Worm (Caenorhabditis elegans): ENCODE data around the gene B0244.9.
A peak's percentile ranks its signal among the peaks of the same experiment; 100 is the strongest.

B0244.9 gene

DNA sequence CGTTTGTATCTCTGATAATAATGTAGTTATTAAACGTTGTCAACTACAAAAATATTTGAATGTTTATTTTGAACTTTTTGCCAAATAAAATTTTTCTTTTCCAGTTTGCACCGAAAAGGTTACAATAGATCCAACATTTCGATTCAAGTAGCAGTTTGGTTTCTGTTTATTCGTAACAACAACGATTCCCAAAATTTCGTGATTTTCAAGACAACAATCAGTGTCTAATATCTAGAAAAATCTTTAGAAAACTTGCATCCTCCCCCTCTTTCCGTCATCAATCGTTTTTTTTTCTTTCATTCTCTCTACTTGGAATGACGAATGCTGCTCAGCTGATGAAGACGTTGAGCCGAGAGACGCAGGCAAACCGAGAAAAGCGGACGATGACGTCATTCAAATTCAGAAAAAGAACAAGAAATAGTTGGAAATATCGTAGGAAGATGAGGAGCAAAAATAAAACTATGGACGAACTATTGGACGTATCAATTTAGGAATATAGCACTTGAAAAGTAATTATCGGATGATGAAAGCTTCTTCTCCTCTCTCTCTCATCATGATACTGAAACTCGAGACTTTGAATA, 27.8 kb upstream of the B0244.9 start (continued):
- TF ChIP-seq nhr-76 (tag; optimal IDR thresholded peaks at IDR 0.05) (no peak), ztf-11 (tag; optimal IDR thresholded peaks at IDR 0.05) (peak in 1 of 2 experiments; percentile 19), blmp-1 (tag; optimal IDR thresholded peaks at IDR 0.05) (no peak)

DNA sequence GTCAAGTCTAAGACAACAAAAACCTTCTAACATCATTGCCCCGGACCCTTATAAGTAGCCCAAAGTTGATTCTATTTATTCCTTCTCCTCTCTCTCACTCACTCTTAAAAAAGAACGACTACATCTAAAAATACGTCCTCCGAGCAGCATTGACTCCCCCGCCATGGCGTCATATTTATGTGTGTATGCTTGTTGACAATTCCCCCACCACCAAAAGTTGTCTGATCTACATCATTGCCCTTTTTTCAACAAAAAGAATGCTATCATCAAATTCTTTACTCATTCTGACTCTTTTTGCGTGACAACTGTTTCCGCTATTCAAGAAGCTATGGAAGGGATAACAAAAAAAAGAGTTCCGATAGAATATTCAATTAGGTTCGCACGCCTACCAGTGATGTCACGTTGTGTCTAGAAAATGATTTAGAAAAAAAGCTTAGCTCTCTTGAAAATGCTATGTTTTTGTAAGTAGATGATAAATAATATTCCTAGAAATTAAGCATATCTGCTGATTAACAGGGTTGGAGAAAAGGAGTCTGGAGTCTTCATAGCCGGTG, 26.7 kb upstream of the B0244.9 start:
- TF ChIP-seq nhr-47 (tag; optimal IDR thresholded peaks at IDR 0.05): peak; percentile 2
- peak; percentile 45 for TF ChIP-seq nhr-71 (tag; optimal IDR thresholded peaks at IDR 0.05)
- TF ChIP-seq lin-14 (GFP tag; optimal IDR thresholded peaks at IDR 0.05): peak; percentile 69
- TF ChIP-seq unc-98 (GFP tag; IDR thresholded peaks at IDR 0.05): no peak
- TF ChIP-seq lsy-2 (tag; optimal IDR thresholded peaks at IDR 0.05): peak in 1 of 2 experiments; percentile 21
- no peak for TF ChIP-seq blmp-1 (tag; optimal IDR thresholded peaks at IDR 0.05)
- peak; percentile 21 for TF ChIP-seq mef-2 (tag; optimal IDR thresholded peaks at IDR 0.05)
- no peak for TF ChIP-seq lin-39 (tag; optimal IDR thresholded peaks at IDR 0.05)
- TF ChIP-seq unc-86 (tag; optimal IDR thresholded peaks at IDR 0.05): peak; percentile 74
- no peak for TF ChIP-seq vab-15 (tag; optimal IDR thresholded peaks at IDR 0.05)
- peak; percentile 66 for TF ChIP-seq fkh-8 (tag; optimal IDR thresholded peaks at IDR 0.05)
- peak; percentile 49 for TF ChIP-seq fkh-10 (GFP tag; optimal IDR thresholded peaks at IDR 0.05)
- TF ChIP-seq ets-5 (GFP tag; IDR thresholded peaks at IDR 0.05): no peak
- peak; percentile 6 for TF ChIP-seq sox-4 (tag; optimal IDR thresholded peaks at IDR 0.05)
- TF ChIP-seq Y116A8C.19 (tag; optimal IDR thresholded peaks at IDR 0.05; ENCODE audit: borderline replicate concordance): no peak

DNA sequence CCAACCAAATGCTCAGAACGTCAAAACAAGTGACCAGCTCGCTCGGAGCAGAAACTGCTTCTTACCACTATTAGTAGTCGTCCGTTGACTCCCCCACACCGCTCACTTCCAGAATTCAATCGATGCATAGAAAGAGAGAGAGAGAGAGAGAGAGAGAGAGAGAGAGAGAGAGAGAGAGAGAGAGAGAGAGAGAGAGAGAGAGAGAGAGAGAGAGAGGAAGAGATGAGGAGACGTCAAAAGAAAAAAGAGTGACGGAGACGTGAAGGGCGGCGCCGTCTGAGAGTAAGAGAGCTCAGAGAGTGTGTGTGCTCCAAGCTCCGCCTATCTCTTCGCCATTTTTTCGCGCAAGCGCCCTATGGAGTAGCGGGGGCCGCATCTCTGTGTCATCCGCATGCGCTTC, 24.4 kb upstream of the B0244.9 start, which contains the start of gene ida-1:
Gene ida-1 (plus strand): TSS at position 336 of the 400 bp plus-strand sequence.
- TF ChIP-seq efl-3 (GFP tag; optimal IDR thresholded peaks at IDR 0.05) (no peak), C04F5.9 (tag; optimal IDR thresholded peaks at IDR 0.05) (no peak), Y116A8C.19 (tag; optimal IDR thresholded peaks at IDR 0.05; ENCODE audit: borderline replicate concordance) (no peak), nhr-85 (tag) (no peak), skn-1 (tag; optimal IDR thresholded peaks at IDR 0.05) (no peak), snpc-4 (tag; optimal IDR thresholded peaks at IDR 0.05) (no peak), unc-86 (tag; optimal IDR thresholded peaks at IDR 0.05) (no peak), nhr-84 (tag; optimal IDR thresholded peaks at IDR 0.05) (no peak), C34B4.2 (tag; optimal IDR thresholded peaks at IDR 0.05) (no peak), dsc-1 (tag; optimal IDR thresholded peaks at IDR 0.05) (no peak), rnt-1 (tag; optimal IDR thresholded peaks at IDR 0.05) (no peak), fkh-10 (GFP tag; optimal IDR thresholded peaks at IDR 0.05) (peak; percentile 42), aha-1 (tag; optimal IDR thresholded peaks at IDR 0.05) (no peak), lsy-2 (tag; optimal IDR thresholded peaks at IDR 0.05) (peak; percentile 3 to 55), mef-2 (tag; optimal IDR thresholded peaks at IDR 0.05) (no peak), ceh-90 (tag; optimal IDR thresholded peaks at IDR 0.05) (no peak), lin-39 (tag; optimal IDR thresholded peaks at IDR 0.05) (no peak), unc-130 (tag; optimal IDR thresholded peaks at IDR 0.05) (no peak), xbp-1 (tag; optimal IDR thresholded peaks at IDR 0.05) (no peak), tbx-2 (tag; optimal IDR thresholded peaks at IDR 0.05) (no peak), dpl-1 (GFP tag; optimal IDR thresholded peaks at IDR 0.05) (peak in 1 of 3 experiments; percentile 4), lin-14 (GFP tag; optimal IDR thresholded peaks at IDR 0.05) (peak; percentile 89), aly-2 (tag; optimal IDR thresholded peaks at IDR 0.05) (no peak), nhr-12 (tag; optimal IDR thresholded peaks at IDR 0.05) (no peak), fos-1 (tag; optimal IDR thresholded peaks at IDR 0.05) (no peak), tlp-1 (tag; optimal IDR thresholded peaks at IDR 0.05) (no peak), nhr-90 (tag; optimal IDR thresholded peaks at IDR 0.05; ENCODE audit: poor library complexity) (no peak), ets-5 (GFP tag; IDR thresholded peaks at IDR 0.05) (no peak), hlh-4 (tag; optimal IDR thresholded peaks at IDR 0.05) (no peak), vab-15 (tag; optimal IDR thresholded peaks at IDR 0.05) (no peak), hpl-2 (GFP tag; optimal IDR thresholded peaks at IDR 0.05) (no peak), ztf-4 (tag; optimal IDR thresholded peaks at IDR 0.05) (no peak), lin-15B (tag; optimal IDR thresholded peaks at IDR 0.05) (no peak), hlh-17 (GFP tag; optimal IDR thresholded peaks at IDR 0.05; ENCODE audit: borderline replicate concordance) (no peak), fkh-4 (tag; optimal IDR thresholded peaks at IDR 0.05; ENCODE audit: borderline replicate concordance) (no peak), nhr-77 (tag; optimal IDR thresholded peaks at IDR 0.05) (no peak), efl-1 (optimal IDR thresholded peaks at IDR 0.05) (peak; percentile 47 to 71), efl-1 (GFP tag; optimal IDR thresholded peaks at IDR 0.05 in 1 of 2) (peak in 1 of 2 experiments; percentile 1), isw-1 (GFP tag; IDR thresholded peaks at IDR 0.05) (peak; percentile 45), blmp-1 (tag; optimal IDR thresholded peaks at IDR 0.05) (no peak), mab-9 (GFP tag; IDR thresholded peaks at IDR 0.05) (peak; percentile 56; the same call in 1 of the 2 replicates)
